Fruit fly (Drosophila melanogaster) whole organism, prepupa: ENCODE data around the gene CG43203.

Experiments
- Blimp-1 ChIP-seq: fragments of 200-800 bp; sonication (Bioruptor generic); optimal IDR thresholded peaks from 3 replicates; lab custom pipeline; 2017; ENCODE audit warnings: missing biosample characterization, missing genetic modification characterization, mild to moderate bottlenecking, moderate library complexity, missing genetic modification reagents
- CG11902 ChIP-seq: fragments of 200-800 bp; sonication (Bioruptor generic); optimal IDR thresholded peaks from 3 replicates; lab custom pipeline; 2016; ENCODE audit warnings: missing biosample characterization, missing genetic modification characterization
- CG32006 ChIP-seq: fragments of 200-800 bp; sonication (Bioruptor generic); optimal IDR thresholded peaks from 3 replicates; lab custom pipeline; 2017; ENCODE audit warnings: missing biosample characterization, mild to moderate bottlenecking, missing genetic modification characterization
- CG3919 ChIP-seq: fragments of 200-800 bp; sonication (Bioruptor generic); optimal IDR thresholded peaks from 3 replicates; lab custom pipeline; 2016; ENCODE audit warnings: missing biosample characterization, missing genetic modification characterization
- CG6276 ChIP-seq: fragments of 200-800 bp; sonication (Bioruptor generic); optimal IDR thresholded peaks from 2 replicates; lab custom pipeline; 2017; ENCODE audit warnings: missing biosample characterization, mild to moderate bottlenecking, missing genetic modification characterization
- Eip93F ChIP-seq: fragments of 200-800 bp; sonication (Bioruptor generic); optimal IDR thresholded peaks from 2 replicates; lab custom pipeline; 2016; ENCODE audit warnings: missing biosample characterization, mild to moderate bottlenecking, missing genetic modification characterization
- Ets96B ChIP-seq: fragments of 200-800 bp; optimal IDR thresholded peaks from 2 replicates; lab custom pipeline; 2019; ENCODE audit warnings: missing biosample characterization, mild to moderate bottlenecking, missing genetic modification characterization, moderate library complexity
- Sox15 ChIP-seq: fragments of 200-800 bp; sonication (Bioruptor generic); optimal IDR thresholded peaks from 3 replicates; lab custom pipeline; 2016; ENCODE audit warnings: missing biosample characterization, missing genetic modification characterization
- dac ChIP-seq: fragments of 200-800 bp; sonication (Bioruptor generic); optimal IDR thresholded peaks from 2 replicates; lab custom pipeline; 2017; ENCODE audit warnings: missing biosample characterization, mild to moderate bottlenecking, missing genetic modification characterization
- dsx ChIP-seq: fragments of 200-800 bp; optimal IDR thresholded peaks from 3 replicates; lab custom pipeline; 2019; ENCODE audit warnings: missing biosample characterization, mild to moderate bottlenecking, missing genetic modification characterization, moderate library complexity; ENCODE audit not compliant: poor library complexity, severe bottlenecking

DNA sequence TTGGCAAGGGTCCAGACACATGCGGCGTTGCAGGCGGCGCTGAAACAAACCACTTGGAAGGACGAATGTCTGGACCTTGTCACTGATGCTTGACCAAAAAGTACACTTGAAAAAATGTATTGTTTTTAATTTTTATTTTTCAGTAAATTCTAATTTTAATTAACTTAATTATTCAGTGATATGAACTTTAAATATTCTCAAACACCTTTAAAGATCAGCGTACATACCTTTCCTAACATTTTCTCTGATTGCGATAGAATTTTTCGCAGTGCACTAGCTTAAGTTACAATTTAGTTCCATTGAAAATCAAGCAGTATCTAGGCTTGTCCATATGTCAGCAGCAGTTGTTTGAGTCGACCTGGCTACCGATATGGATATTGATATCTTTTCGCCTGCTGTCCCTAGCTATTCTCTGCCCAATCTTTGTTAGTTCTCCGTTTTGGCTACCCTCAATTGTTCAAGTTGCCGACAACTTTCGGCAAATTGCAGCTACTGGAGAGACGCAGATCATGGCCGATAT is 14.6 kb upstream of the CG43203 start:
- TF ChIP-seq Blimp-1 (GFP tag; lab: Kevin White, UChicago) (no peak), Ets96B (tag; lab: Kevin White, UChicago) (no peak), dac (GFP tag; lab: Kevin White, UChicago) (no peak), CG11902 (GFP tag; lab: Kevin White, UChicago) (no peak), CG3919 (no peak), CG6276 (GFP tag; lab: Kevin White, UChicago) (no peak), dsx (GFP tag; lab: Kevin White, UChicago) (no peak), Eip93F (no peak), CG32006 (GFP tag; lab: Kevin White, UChicago) (no peak), Sox15 (no peak)
